Fruit fly (Drosophila melanogaster) whole organism, embryonic: Measurements from ENCODE around the gene CG32040.

ENCODE experiments used
- Antp ChIP-seq: fragments of 200-800 bp; sonication (Bioruptor generic); optimal IDR thresholded peaks from 3 replicates; lab custom pipeline; 2016; ENCODE audit warnings: missing biosample characterization, missing genetic modification characterization
- Atf3 ChIP-seq: fragments of 200-800 bp; sonication (Bioruptor generic); optimal IDR thresholded peaks from 3 replicates; lab custom pipeline; 2016; ENCODE audit warnings: missing biosample characterization, missing genetic modification characterization
- B-H2 ChIP-seq: fragments of 200-800 bp; sonication (Bioruptor generic); optimal IDR thresholded peaks from 2 replicates; lab custom pipeline; 2018; ENCODE audit warnings: missing biosample characterization, mild to moderate bottlenecking, missing genetic modification characterization
- BEAF-32 ChIP-seq: fragments of 200-800 bp; sonication (Bioruptor generic); optimal IDR thresholded peaks from 3 replicates; lab custom pipeline; 2017; ENCODE audit warnings: missing biosample characterization, missing genetic modification characterization, mild to moderate bottlenecking, moderate library complexity, missing genetic modification reagents
- C15 ChIP-seq: fragments of 200-800 bp; sonication (Bioruptor generic); IDR thresholded peaks from 3 replicates; pipeline ENCODE4 v1.3.6; 2022; ENCODE audit warnings: missing biosample characterization, missing genetic modification characterization
- CG10366 ChIP-seq: fragments of 200-800 bp; sonication (Bioruptor generic); IDR thresholded peaks from 2 replicates; pipeline ENCODE4 v1.3.6; 2022; ENCODE audit warnings: missing biosample characterization, missing genetic modification characterization
- CG11398 ChIP-seq: fragments of 200-800 bp; sonication (Bioruptor generic); optimal IDR thresholded peaks from 2 replicates; lab custom pipeline; 2016; ENCODE audit warnings: missing biosample characterization, missing genetic modification characterization
- CG12942 ChIP-seq: fragments of 200-800 bp; sonication (Bioruptor generic); optimal IDR thresholded peaks from 3 replicates; lab custom pipeline; 2016; ENCODE audit warnings: missing biosample characterization, missing genetic modification characterization
- CG13123 ChIP-seq: fragments of 200-800 bp; sonication (Bioruptor generic); optimal IDR thresholded peaks from 2 replicates; lab custom pipeline; 2016; ENCODE audit warnings: missing biosample characterization, missing genetic modification characterization
- CG13424 ChIP-seq: fragments of 200-800 bp; sonication (Bioruptor generic); optimal IDR thresholded peaks from 2 replicates; lab custom pipeline; 2019; ENCODE audit warnings: missing biosample characterization, mild to moderate bottlenecking, missing genetic modification characterization, moderate library complexity
- CG13894 ChIP-seq: fragments of 200-800 bp; sonication (Bioruptor generic); optimal IDR thresholded peaks from 3 replicates; lab custom pipeline; 2018; ENCODE audit warnings: missing biosample characterization, mild to moderate bottlenecking, missing genetic modification characterization, moderate library complexity
- CG15601 ChIP-seq: fragments of 200-800 bp; sonication (Bioruptor generic); optimal IDR thresholded peaks from 3 replicates; lab custom pipeline; 2019; ENCODE audit warnings: missing biosample characterization, mild to moderate bottlenecking, missing genetic modification characterization, moderate library complexity
- CG16779 ChIP-seq: fragments of 200-800 bp; sonication (Bioruptor generic); IDR thresholded peaks from 2 replicates; pipeline ENCODE4 v1.3.6; 2022; ENCODE audit warnings: missing biosample characterization, missing genetic modification characterization
- CG17912 ChIP-seq: fragments of 200-800 bp; sonication (Bioruptor generic); optimal IDR thresholded peaks from 2 replicates; lab custom pipeline; 2018; ENCODE audit warnings: missing biosample characterization, mild to moderate bottlenecking, missing genetic modification characterization
- CG18011 ChIP-seq: fragments of 200-800 bp; sonication (Bioruptor generic); optimal IDR thresholded peaks from 2 replicates; lab custom pipeline; 2017; ENCODE audit warnings: missing biosample characterization, missing genetic modification characterization, mild to moderate bottlenecking, moderate library complexity, missing genotype
- CG2712 ChIP-seq: fragments of 200-800 bp; optimal IDR thresholded peaks from 3 replicates; lab custom pipeline; 2019; ENCODE audit warnings: missing biosample characterization, mild to moderate bottlenecking, missing genetic modification characterization, moderate library complexity
- CG30020 ChIP-seq: fragments of 200-800 bp; optimal IDR thresholded peaks from 2 replicates; lab custom pipeline; 2019; ENCODE audit warnings: missing biosample characterization, mild to moderate bottlenecking, missing genetic modification characterization, moderate library complexity
- CG3407 ChIP-seq: fragments of 200-800 bp; sonication (Bioruptor generic); optimal IDR thresholded peaks from 2 replicates; lab custom pipeline; 2018; ENCODE audit warnings: missing biosample characterization, mild to moderate bottlenecking, missing genetic modification characterization
- CG3838 ChIP-seq: fragments of 200-800 bp; sonication (Bioruptor generic); optimal IDR thresholded peaks from 3 replicates; lab custom pipeline; 2016; ENCODE audit warnings: missing biosample characterization, missing genetic modification characterization
- CG4282 ChIP-seq: fragments of 200-800 bp; sonication (Bioruptor generic); optimal IDR thresholded peaks from 2 replicates; lab custom pipeline; 2016; ENCODE audit warnings: missing biosample characterization, missing genetic modification characterization
- CG6272 ChIP-seq: fragments of 200-800 bp; sonication (Bioruptor generic); IDR thresholded peaks from 2 replicates; pipeline ENCODE4 v1.3.6; 2022; ENCODE audit warnings: missing biosample characterization, missing genetic modification characterization
- CG6683 ChIP-seq: fragments of 200-800 bp; sonication (Bioruptor generic); optimal IDR thresholded peaks from 2 replicates; lab custom pipeline; 2017; ENCODE audit warnings: missing biosample characterization, mild to moderate bottlenecking, missing genetic modification characterization, missing genetic modification reagents
- CG7745 ChIP-seq: fragments of 200-800 bp; sonication (Bioruptor generic); optimal IDR thresholded peaks from 2 replicates; lab custom pipeline; 2018; ENCODE audit warnings: missing biosample characterization, mild to moderate bottlenecking, missing genetic modification characterization, moderate library complexity
- CG7839 ChIP-seq: fragments of 200-800 bp; sonication (Bioruptor generic); optimal IDR thresholded peaks from 3 replicates; lab custom pipeline; 2018; ENCODE audit warnings: missing biosample characterization, mild to moderate bottlenecking, missing genetic modification characterization, moderate library complexity
- CG8765 ChIP-seq: fragments of 200-800 bp; sonication (Bioruptor generic); IDR thresholded peaks from 2 replicates; pipeline ENCODE4 v1.3.6; 2022; ENCODE audit warnings: missing biosample characterization, missing genetic modification characterization
- CG8944 ChIP-seq: fragments of 200-800 bp; sonication (Bioruptor generic); optimal IDR thresholded peaks from 3 replicates; lab custom pipeline; 2016; ENCODE audit warnings: missing biosample characterization, missing genetic modification characterization
- CkIIα-i1 ChIP-seq: fragments of 200-800 bp; sonication (Bioruptor generic); IDR thresholded peaks from 2 replicates; pipeline ENCODE4 v1.3.6; 2022; ENCODE audit warnings: missing biosample characterization, missing genetic modification characterization
- Doc3 ChIP-seq: fragments of 200-800 bp; sonication (Bioruptor generic); IDR thresholded peaks from 3 replicates; pipeline ENCODE4 v1.3.6; 2022; ENCODE audit warnings: missing biosample characterization, missing genetic modification characterization; ENCODE audit not compliant: partially characterized antibody
- Drgx ChIP-seq: fragments of 200-800 bp; sonication (Bioruptor generic); IDR thresholded peaks from 2 replicates; pipeline ENCODE4 v1.3.6; 2022; ENCODE audit warnings: missing biosample characterization, missing genetic modification characterization
- MESR4 ChIP-seq: fragments of 200-800 bp; sonication (Bioruptor generic); optimal IDR thresholded peaks from 2 replicates; lab custom pipeline; 2018; ENCODE audit warnings: missing biosample characterization, mild to moderate bottlenecking, missing genetic modification characterization, moderate library complexity
- Med ChIP-seq: fragments of 200-800 bp; sonication (Bioruptor generic); peaks from one replicate; lab custom pipeline; 2016; ENCODE audit warnings: missing biosample characterization, missing genetic modification characterization, mild to moderate bottlenecking, inconsistent platforms, moderate library complexity
- Mes4 ChIP-seq: fragments of 200-800 bp; sonication (Bioruptor generic); optimal IDR thresholded peaks from 2 replicates; lab custom pipeline; 2016; ENCODE audit warnings: missing biosample characterization, missing genetic modification characterization
- NC2β ChIP-seq: fragments of 200-800 bp; sonication (Bioruptor generic); optimal IDR thresholded peaks from 2 replicates; lab custom pipeline; 2016; ENCODE audit warnings: missing biosample characterization, missing genetic modification characterization
- NK7.1 ChIP-seq: fragments of 200-800 bp; sonication (Bioruptor generic); optimal IDR thresholded peaks from 3 replicates; lab custom pipeline; 2016; ENCODE audit warnings: missing biosample characterization, missing genetic modification characterization
- Nf-YC ChIP-seq: fragments of 200-800 bp; optimal IDR thresholded peaks from 3 replicates; lab custom pipeline; 2019; ENCODE audit warnings: missing biosample characterization, mild to moderate bottlenecking, missing genetic modification characterization, moderate library complexity
- Pdp1 ChIP-seq, 2 experiments: fragments of 200-800 bp; sonication (Bioruptor generic); optimal IDR thresholded peaks; 3 replicates each; lab custom pipeline; 2016; ENCODE audit warnings: missing biosample characterization in 2 of 2, missing genetic modification characterization in 2 of 2, mild to moderate bottlenecking in 1 of 2, moderate library complexity in 1 of 2
- Ssrp ChIP-seq: fragments of 200-800 bp; sonication (Bioruptor generic); optimal IDR thresholded peaks from 2 replicates; lab custom pipeline; 2018; ENCODE audit warnings: missing biosample characterization, mild to moderate bottlenecking, missing genetic modification characterization, moderate library complexity
- ara ChIP-seq: fragments of 200-800 bp; sonication (Bioruptor generic); IDR thresholded peaks from 2 replicates; pipeline ENCODE4 v1.3.6; 2022; ENCODE audit warnings: missing biosample characterization, missing genetic modification characterization
- chinmo ChIP-seq: fragments of 200-800 bp; sonication (Bioruptor generic); IDR thresholded peaks from 4 replicates; pipeline ENCODE4 v1.3.6; 2022; ENCODE audit warnings: missing biosample characterization, missing genetic modification characterization; ENCODE audit not compliant: partially characterized antibody
- ci ChIP-seq: fragments of 200-800 bp; sonication (Bioruptor generic); IDR thresholded peaks from 3 replicates; pipeline ENCODE4 v1.3.6; 2022; ENCODE audit warnings: missing biosample characterization, missing genetic modification characterization
- insv ChIP-seq, 2 experiments: fragments of 200-800 bp; sonication (Bioruptor generic); optimal IDR thresholded peaks; 3 replicates each; lab custom pipeline; 2016 to 2018; ENCODE audit warnings: missing biosample characterization in 2 of 2, missing genetic modification characterization in 2 of 2
- lbe ChIP-seq: fragments of 200-800 bp; sonication (Bioruptor generic); optimal IDR thresholded peaks from 2 replicates; lab custom pipeline; 2016; ENCODE audit warnings: missing biosample characterization, mild to moderate bottlenecking, missing genetic modification characterization
- nom ChIP-seq: fragments of 200-800 bp; sonication (Bioruptor generic); optimal IDR thresholded peaks from 2 replicates; lab custom pipeline; 2017; ENCODE audit warnings: missing biosample characterization, missing genetic modification characterization, mild to moderate bottlenecking, moderate library complexity, missing genetic modification reagents
- run ChIP-seq: fragments of 200-800 bp; sonication (Bioruptor generic); optimal IDR thresholded peaks from 3 replicates; lab custom pipeline; 2018; ENCODE audit warnings: missing biosample characterization, mild to moderate bottlenecking, missing genetic modification characterization
- salm ChIP-seq: fragments of 200-800 bp; sonication (Bioruptor generic); optimal IDR thresholded peaks from 2 replicates; lab custom pipeline; 2018; ENCODE audit warnings: missing biosample characterization, mild to moderate bottlenecking, missing genetic modification characterization
- sc ChIP-seq, 3 experiments: fragments of >200 bp in 2 of 3; fragments of 200-800 bp in 1 of 3; sonication (Bioruptor generic) in 1 of 3; optimal IDR thresholded peaks; 2 replicates in 2 of 3; 3 replicates in 1 of 3; lab custom pipeline; 2017; ENCODE audit warnings: mild to moderate bottlenecking in 1 of 3, missing biosample characterization in 1 of 3, missing genetic modification characterization in 1 of 3, missing genetic modification reagents in 1 of 3
- stc ChIP-seq: fragments of 200-800 bp; sonication (Bioruptor generic); IDR thresholded peaks from 2 replicates; pipeline ENCODE4 v1.3.6; 2022; ENCODE audit warnings: missing biosample characterization, missing genetic modification characterization
- trh ChIP-seq: fragments of 200-800 bp; sonication (Bioruptor generic); optimal IDR thresholded peaks from 2 replicates; lab custom pipeline; 2016; ENCODE audit warnings: missing biosample characterization, missing genetic modification characterization
- unc-4 ChIP-seq: fragments of 200-800 bp; sonication (Bioruptor generic); IDR thresholded peaks from 2 replicates; pipeline ENCODE4 v1.3.6; 2022; ENCODE audit warnings: missing biosample characterization, missing genetic modification characterization; ENCODE audit not compliant: partially characterized antibody
- wdn ChIP-seq: fragments of 200-800 bp; sonication (Bioruptor generic); IDR thresholded peaks from 2 replicates; pipeline ENCODE4 v1.3.6; 2022; ENCODE audit warnings: missing biosample characterization, missing genetic modification characterization
- zf30C ChIP-seq: fragments of 200-800 bp; sonication (Bioruptor generic); optimal IDR thresholded peaks from 3 replicates; lab custom pipeline; 2018; ENCODE audit warnings: missing biosample characterization, mild to moderate bottlenecking, missing genetic modification characterization

Gene CG32040

dm6 chr3L:9380344-9380849, 26.6 kb downstream of the CG32040 start:
- TF ChIP-seq CG10366 (GFP tag; lab: Robert Waterston, UW) (no peak), CG7839 (tag; lab: Kevin White, UChicago) (no peak), Antp (no peak), Pdp1 (GFP tag; optimal IDR thresholded peaks at IDR 0.05; lab: Kevin White, UChicago) (peak in 1 of 2 experiments; percentile 16), Med (GFP tag; lab: Kevin White, UChicago) (peak; percentile 30), zf30C (GFP tag; lab: Kevin White, UChicago) (no peak), salm (no peak), Drgx (peak; percentile 2; the same call in 1 of the 2 replicates), CG3838 (GFP tag; lab: Kevin White, UChicago) (no peak), CG6683 (GFP tag; lab: Kevin White, UChicago) (no peak), Doc3 (GFP tag; lab: Robert Waterston, UW) (0 out of 3 replicates have a peak, but pooled peaks have one; percentile 19), B-H2 (GFP tag; lab: Kevin White, UChicago) (no peak), CG8944 (GFP tag; lab: Kevin White, UChicago) (no peak), CG6272 (no peak), CG12942 (no peak), CG11398 (GFP tag; lab: Kevin White, UChicago) (no peak), C15 (no peak), nom (peak; percentile 41), CG18011 (peak; percentile 9), NK7.1 (no peak), CG2712 (tag; lab: Kevin White, UChicago) (no peak), NC2β (no peak), CG8765 (GFP tag; lab: Robert Waterston, UW) (no peak), stc (no peak), CG13123 (GFP tag; lab: Kevin White, UChicago) (no peak), CG17912 (GFP tag; lab: Kevin White, UChicago) (peak; percentile 12), trh (GFP tag; lab: Kevin White, UChicago) (no peak), CG3407 (GFP tag; lab: Kevin White, UChicago) (no peak), CG7745 (tag; lab: Kevin White, UChicago) (no peak), CG15601 (tag; lab: Kevin White, UChicago) (no peak), wdn (GFP tag; lab: Robert Waterston, UW) (no peak), chinmo (no peak), CG13424 (tag; lab: Kevin White, UChicago) (no peak), run (tag; lab: Kevin White, UChicago) (no peak), lbe (GFP tag; lab: Kevin White, UChicago) (peak; percentile 16), Ssrp (tag; lab: Kevin White, UChicago) (no peak)

dm6 chr3L:9381602-9382001, 27.8 kb downstream of the CG32040 start, which contains the start of gene Hsp23:
Hsp23 (plus strand) TSS chr3L:9381882.
- TF ChIP-seq BEAF-32 (GFP tag; lab: Kevin White, UChicago) = peak; percentile 27
- TF ChIP-seq CkIIα-i1 (GFP tag; lab: Robert Waterston, UW) = no peak
- no peak for TF ChIP-seq MESR4
- TF ChIP-seq ara (GFP tag; lab: Robert Waterston, UW) = no peak
- TF ChIP-seq CG8944 (GFP tag; lab: Kevin White, UChicago) = no peak
- peak; percentile 45 for TF ChIP-seq CG13894 (tag; lab: Kevin White, UChicago)
- no peak for TF ChIP-seq CG4282 (GFP tag; lab: Kevin White, UChicago)
- no peak for TF ChIP-seq sc (optimal IDR thresholded peaks at IDR 0.05; lab: Kevin White, UChicago)
- no peak for TF ChIP-seq sc (GFP tag; optimal IDR thresholded peaks at IDR 0.05; lab: Kevin White, UChicago)
- 0 out of 3 replicates have a peak, but pooled peaks have one; percentile 10 for TF ChIP-seq ci
- TF ChIP-seq Nf-YC = peak; percentile 6
- TF ChIP-seq CG7839 (tag; lab: Kevin White, UChicago) = no peak
- TF ChIP-seq Atf3 = no peak
- peak; percentile 21 for TF ChIP-seq CG30020
- peak in 1 of 2 experiments; percentile 40 for TF ChIP-seq insv (GFP tag; optimal IDR thresholded peaks at IDR 0.05; lab: Kevin White, UChicago)
- 0 out of 2 replicates have a peak, but pooled peaks have one; percentile 30 for TF ChIP-seq unc-4
- TF ChIP-seq Mes4 (GFP tag; lab: Kevin White, UChicago) = no peak
- no peak for TF ChIP-seq CG16779 (GFP tag; lab: Robert Waterston, UW)
